Worm (Caenorhabditis elegans) whole organism, early embryonic: ENCODE results near the gene unc-42.

Experiments used
- aly-1 ChIP-seq: sonication (generic microtip); optimal IDR thresholded peaks from 2 replicates; lab custom pipeline; 2016; ENCODE audit warnings: missing genetic modification characterization, missing compliant biosample characterization
- ama-1 ChIP-seq: fragments of 150-350 bp; optimal IDR thresholded peaks from 2 replicates; lab custom pipeline; 2014
- ceh-13 ChIP-seq: fragments of 200-800 bp; sonication (Bioruptor generic); optimal IDR thresholded peaks from 2 replicates; lab custom pipeline; 2018; ENCODE audit warnings: mild to moderate bottlenecking, missing genetic modification characterization, missing compliant biosample characterization
- ceh-36 ChIP-seq: sonication (generic microtip); optimal IDR thresholded peaks from 2 replicates; lab custom pipeline; 2016; ENCODE audit warnings: missing genetic modification characterization, inconsistent platforms, missing compliant biosample characterization
- hmg-4 ChIP-seq: fragments of 200-800 bp; sonication (Bioruptor generic); optimal IDR thresholded peaks from 2 replicates; lab custom pipeline; 2018; ENCODE audit warnings: mild to moderate bottlenecking, missing genetic modification characterization, missing compliant biosample characterization
- tbx-11 ChIP-seq: fragments of 200-800 bp; sonication (Bioruptor generic); IDR thresholded peaks from 2 replicates; pipeline ENCODE4 v1.3.6; 2022; ENCODE audit warnings: missing genetic modification characterization, missing compliant biosample characterization

- no peak for TF ChIP-seq ceh-13
- TF ChIP-seq tbx-11: no peak
- TF ChIP-seq ama-1 (lab: Kevin White, UChicago): no peak
- TF ChIP-seq aly-1 (tag; lab: Kevin White, UChicago): no peak
- TF ChIP-seq hmg-4 (GFP tag; lab: Kevin White, UChicago): no peak
- no peak for TF ChIP-seq ceh-36 (tag; lab: Kevin White, UChicago)
These were observed 22.1 kb upstream of the unc-42 start, which contains the start of gene lipl-2 for ce11 chrV:9791332-9791731.
